Fruit fly (Drosophila melanogaster): ENCODE measurements around the gene Loxl1.
A peak's percentile ranks its signal among the peaks of the same experiment; 100 is the strongest.

Loxl1 gene

DNA sequence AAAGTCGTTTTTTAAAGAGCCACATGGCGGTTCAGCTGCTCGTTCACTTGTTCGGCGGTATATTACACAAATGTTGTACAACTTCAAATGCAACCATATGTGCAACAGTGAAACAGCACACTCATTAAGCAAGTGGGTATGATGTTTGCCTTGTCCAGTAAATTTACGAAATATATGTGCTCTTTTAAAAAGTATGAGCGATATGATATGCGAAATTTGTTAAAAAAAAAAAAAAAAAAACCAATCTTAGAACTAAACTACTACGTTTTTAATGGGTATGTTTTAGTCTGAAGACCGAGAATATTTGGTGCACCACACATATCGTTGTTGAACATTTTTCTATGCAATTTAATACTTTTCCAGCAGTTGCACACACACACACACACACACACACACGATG lies 16.2 kb downstream of the Loxl1 start:
- TF ChIP-seq fd96Ca (GFP tag; IDR thresholded peaks at IDR 0.05), result peak; percentile 71; the same call in 1 of the 3 replicates
- peak; percentile 34 for TF ChIP-seq Pif1A (GFP tag; optimal IDR thresholded peaks at IDR 0.05)
- no peak for TF ChIP-seq D1 (tag; optimal IDR thresholded peaks at IDR 0.05)
- TF ChIP-seq Snoo (tag; optimal IDR thresholded peaks at IDR 0.05), result no peak
- TF ChIP-seq CG10348 (GFP tag; IDR thresholded peaks at IDR 0.05), result peak; percentile 36; the same call in 1 of the 2 replicates
- peak; percentile 34 for TF ChIP-seq CG8301 (tag; optimal IDR thresholded peaks at IDR 0.05)
- TF ChIP-seq CG12605 (GFP tag; IDR thresholded peaks at IDR 0.05), result peak; percentile 51; the same call in 1 of the 2 replicates
- TF ChIP-seq CG4496 (GFP tag; IDR thresholded peaks at IDR 0.05), result peak; percentile 85
- no peak for TF ChIP-seq CG17806 (tag; optimal IDR thresholded peaks at IDR 0.05)
- TF ChIP-seq CG14655 (GFP tag; optimal IDR thresholded peaks at IDR 0.05), result peak; percentile 38
- TF ChIP-seq CG32121 (GFP tag; IDR thresholded peaks at IDR 0.05), result peak; percentile 91
- no peak for TF ChIP-seq CG13204 (GFP tag; optimal IDR thresholded peaks at IDR 0.05)
- no peak for TF ChIP-seq CG34367 (tag; optimal IDR thresholded peaks at IDR 0.05)
- no peak for TF ChIP-seq CG9948 (tag; optimal IDR thresholded peaks at IDR 0.05)
- peak; percentile 88 for TF ChIP-seq Ets98B (GFP tag; IDR thresholded peaks at IDR 0.05)
- TF ChIP-seq rn (GFP tag; IDR thresholded peaks at IDR 0.05), result 0 out of 2 replicates have a peak, but pooled peaks have one; percentile 36
- peak; percentile 14 for TF ChIP-seq Pif1B (GFP tag; optimal IDR thresholded peaks at IDR 0.05)

DNA sequence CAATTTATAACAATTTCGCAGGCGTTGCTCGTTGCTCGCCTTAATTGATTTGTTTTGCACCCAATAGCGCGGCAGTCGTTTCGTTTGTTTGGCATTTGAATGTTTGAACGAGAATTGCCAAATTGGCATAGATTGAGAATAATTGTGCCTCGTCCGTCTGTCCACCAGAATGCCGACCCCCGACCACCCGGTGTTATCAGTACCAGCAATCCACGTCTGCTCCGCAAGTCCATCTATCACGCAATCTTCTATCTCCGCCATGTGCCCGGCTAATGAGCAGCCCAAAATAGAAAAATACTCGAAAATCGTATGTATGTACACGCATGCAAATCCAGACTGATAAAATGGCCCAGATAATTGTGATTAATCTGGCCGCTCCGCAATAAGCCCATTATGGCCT lies 16.6 kb downstream of the Loxl1 start:
- no peak for TF ChIP-seq CG10348 (GFP tag; IDR thresholded peaks at IDR 0.05)
- no peak for TF ChIP-seq EcR (GFP tag; optimal IDR thresholded peaks at IDR 0.05)
- TF ChIP-seq rn (GFP tag; IDR thresholded peaks at IDR 0.05), result no peak
- TF ChIP-seq CG8159 (tag; optimal IDR thresholded peaks at IDR 0.05), result no peak
- no peak for TF ChIP-seq CG34367 (tag; optimal IDR thresholded peaks at IDR 0.05)
- TF ChIP-seq Snoo (tag; optimal IDR thresholded peaks at IDR 0.05), result no peak
- TF ChIP-seq gl (tag; optimal IDR thresholded peaks at IDR 0.05), result no peak
- TF ChIP-seq CG9948 (tag; optimal IDR thresholded peaks at IDR 0.05), result no peak
- no peak for TF ChIP-seq CG8301 (tag; optimal IDR thresholded peaks at IDR 0.05)
- TF ChIP-seq Ets98B (GFP tag; IDR thresholded peaks at IDR 0.05), result no peak
- TF ChIP-seq Pif1B (GFP tag; optimal IDR thresholded peaks at IDR 0.05), result no peak
- no peak for TF ChIP-seq CG17806 (tag; optimal IDR thresholded peaks at IDR 0.05)
- no peak for TF ChIP-seq CG15710 (tag; optimal IDR thresholded peaks at IDR 0.05)
- TF ChIP-seq D1 (tag; optimal IDR thresholded peaks at IDR 0.05), result no peak
- no peak for TF ChIP-seq CG32121 (GFP tag; IDR thresholded peaks at IDR 0.05)
- no peak for TF ChIP-seq CG12605 (GFP tag; IDR thresholded peaks at IDR 0.05)
- TF ChIP-seq CG14655 (GFP tag; optimal IDR thresholded peaks at IDR 0.05), result no peak
- no peak for TF ChIP-seq fd96Ca (GFP tag; IDR thresholded peaks at IDR 0.05)
- TF ChIP-seq Pif1A (GFP tag; optimal IDR thresholded peaks at IDR 0.05), result no peak

DNA sequence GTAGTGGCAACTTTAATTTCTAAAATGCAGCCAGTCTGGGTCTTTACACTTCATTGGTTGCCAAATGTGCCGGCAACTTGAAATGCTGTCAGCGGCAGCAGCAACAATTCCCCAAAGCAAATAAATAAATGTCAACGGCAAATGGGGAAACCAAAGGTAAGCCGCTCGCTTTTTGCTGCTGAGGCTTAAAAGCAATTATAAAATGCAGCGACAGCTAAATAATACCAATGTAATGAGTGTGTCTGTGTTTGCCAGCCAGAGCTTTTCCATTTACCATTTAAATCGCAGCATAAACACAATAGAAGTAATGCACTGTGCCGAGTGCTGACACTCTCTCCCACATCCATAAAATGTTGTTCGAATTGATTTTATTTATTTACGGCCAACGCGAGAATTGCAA lies 19.1 kb downstream of the Loxl1 start:
- TF ChIP-seq CG4496 (GFP tag; IDR thresholded peaks at IDR 0.05), result no peak
- TF ChIP-seq EcR (GFP tag; optimal IDR thresholded peaks at IDR 0.05), result no peak
- no peak for TF ChIP-seq CG17806 (tag; optimal IDR thresholded peaks at IDR 0.05)

DNA sequence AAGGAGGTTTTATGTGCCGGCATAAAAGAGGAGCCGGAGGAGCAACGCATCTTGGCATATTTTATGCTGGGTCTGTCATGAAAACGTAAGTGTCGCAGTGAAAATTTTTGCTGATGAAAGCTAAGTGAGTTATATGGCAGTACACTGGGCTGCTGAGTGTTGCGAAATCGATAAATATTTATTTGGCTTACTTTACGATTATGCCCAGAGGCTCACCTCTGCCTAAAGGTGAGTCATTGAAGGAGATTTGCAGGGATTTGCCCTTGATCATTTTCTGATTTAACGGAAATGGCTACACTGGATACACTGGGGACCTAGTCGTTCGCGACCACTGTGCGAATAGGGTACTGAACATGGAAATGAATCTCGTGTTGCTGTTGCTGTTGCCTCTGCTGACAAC lies 19.7 kb downstream of the Loxl1 start:
- TF ChIP-seq D1 (tag; optimal IDR thresholded peaks at IDR 0.05) (no peak), Pif1B (GFP tag; optimal IDR thresholded peaks at IDR 0.05) (no peak), CG32121 (GFP tag; IDR thresholded peaks at IDR 0.05) (peak; percentile 34; the same call in 1 of the 2 replicates), CG34367 (tag; optimal IDR thresholded peaks at IDR 0.05) (no peak), fd96Ca (GFP tag; IDR thresholded peaks at IDR 0.05) (peak; percentile 68; the same call in 2 of the 3 replicates), Ets98B (GFP tag; IDR thresholded peaks at IDR 0.05) (peak; percentile 42), Pif1A (GFP tag; optimal IDR thresholded peaks at IDR 0.05) (peak; percentile 22), CG12605 (GFP tag; IDR thresholded peaks at IDR 0.05) (no peak), gl (tag; optimal IDR thresholded peaks at IDR 0.05) (no peak), CG17806 (tag; optimal IDR thresholded peaks at IDR 0.05) (no peak), Snoo (tag; optimal IDR thresholded peaks at IDR 0.05) (no peak), CG8301 (tag; optimal IDR thresholded peaks at IDR 0.05) (peak; percentile 14), CG9948 (tag; optimal IDR thresholded peaks at IDR 0.05) (peak; percentile 1), CG15710 (tag; optimal IDR thresholded peaks at IDR 0.05) (no peak)

DNA sequence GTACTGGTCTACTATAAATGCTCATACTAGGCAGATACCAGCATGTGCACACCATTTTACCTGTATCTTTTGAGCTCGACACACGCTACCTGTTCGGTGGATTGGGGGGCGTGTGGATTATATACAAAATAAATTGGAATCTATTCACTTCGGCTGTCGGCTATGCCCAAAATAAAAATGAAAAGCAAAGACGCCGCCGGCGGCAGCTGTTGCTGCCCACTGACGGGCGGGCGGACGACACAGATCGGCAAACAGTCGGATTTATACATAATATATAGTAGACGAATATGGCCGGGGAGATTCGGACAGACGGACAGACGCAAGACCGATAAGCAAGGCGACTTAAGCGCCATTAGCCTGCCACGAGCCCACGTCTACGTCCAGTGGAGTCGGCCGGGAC lies 20.8 kb downstream of the Loxl1 start:
- TF ChIP-seq CG12605 (GFP tag; IDR thresholded peaks at IDR 0.05), result no peak
- no peak for TF ChIP-seq CG8301 (tag; optimal IDR thresholded peaks at IDR 0.05)
- TF ChIP-seq Snoo (tag; optimal IDR thresholded peaks at IDR 0.05), result no peak
- no peak for TF ChIP-seq Pif1B (GFP tag; optimal IDR thresholded peaks at IDR 0.05)
- no peak for TF ChIP-seq CG10348 (GFP tag; IDR thresholded peaks at IDR 0.05)
- TF ChIP-seq CG4496 (GFP tag; IDR thresholded peaks at IDR 0.05), result no peak
- TF ChIP-seq CG9948 (tag; optimal IDR thresholded peaks at IDR 0.05), result no peak
- no peak for TF ChIP-seq Ets98B (GFP tag; IDR thresholded peaks at IDR 0.05)
- TF ChIP-seq Pif1A (GFP tag; optimal IDR thresholded peaks at IDR 0.05), result no peak
- no peak for TF ChIP-seq CG32121 (GFP tag; IDR thresholded peaks at IDR 0.05)
- TF ChIP-seq CG14655 (GFP tag; optimal IDR thresholded peaks at IDR 0.05), result no peak
- TF ChIP-seq D1 (tag; optimal IDR thresholded peaks at IDR 0.05), result no peak
- TF ChIP-seq gl (tag; optimal IDR thresholded peaks at IDR 0.05), result no peak
- TF ChIP-seq EcR (GFP tag; optimal IDR thresholded peaks at IDR 0.05), result no peak
- no peak for TF ChIP-seq CG34367 (tag; optimal IDR thresholded peaks at IDR 0.05)
- TF ChIP-seq fd96Ca (GFP tag; IDR thresholded peaks at IDR 0.05), result no peak
- TF ChIP-seq CG15710 (tag; optimal IDR thresholded peaks at IDR 0.05), result no peak
- no peak for TF ChIP-seq CG8159 (tag; optimal IDR thresholded peaks at IDR 0.05)
- no peak for TF ChIP-seq CG13204 (GFP tag; optimal IDR thresholded peaks at IDR 0.05)
- no peak for TF ChIP-seq CG17806 (tag; optimal IDR thresholded peaks at IDR 0.05)

DNA sequence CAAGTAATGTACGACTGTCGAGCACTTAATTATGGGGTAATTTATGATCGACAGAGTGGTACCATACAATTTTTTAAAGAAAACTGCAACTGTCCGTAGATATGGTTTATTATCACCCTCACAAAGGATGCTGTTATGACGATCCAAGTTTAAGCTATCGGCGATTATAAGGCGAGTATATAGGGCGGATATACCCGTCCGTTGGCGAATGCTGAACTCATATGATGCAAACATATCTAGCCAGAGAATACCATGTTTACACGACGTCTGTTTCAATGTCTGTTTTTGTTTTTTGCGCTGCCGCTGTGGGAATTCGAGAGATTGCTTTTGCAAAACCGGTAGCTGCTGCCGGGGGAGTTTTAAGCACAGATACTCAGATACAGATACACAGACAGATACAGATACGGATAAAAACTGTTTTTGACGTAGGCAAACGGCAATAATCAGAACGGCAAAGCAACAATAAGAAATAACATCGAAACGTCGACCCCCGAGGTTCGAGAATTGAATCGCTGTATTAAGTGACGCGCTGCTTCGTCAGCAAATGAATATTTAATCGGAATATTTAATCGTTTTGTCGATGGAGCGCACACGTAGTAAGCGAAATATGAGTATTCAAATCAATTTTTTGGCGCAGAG lies 22.1 kb downstream of the Loxl1 start:
- TF ChIP-seq Pif1A (GFP tag; optimal IDR thresholded peaks at IDR 0.05) (peak; percentile 11), fd96Ca (GFP tag; IDR thresholded peaks at IDR 0.05) (no peak), EcR (GFP tag; optimal IDR thresholded peaks at IDR 0.05) (peak; percentile 70)
